Fruit fly (Drosophila melanogaster) whole organism, pupa: Measurements from ENCODE around the gene CG2100.

Source experiments
- CG15710 ChIP-seq: fragments of 200-800 bp; sonication (Bioruptor generic); optimal IDR thresholded peaks from 2 replicates; lab custom pipeline; 2018; ENCODE audit warnings: missing biosample characterization, mild to moderate bottlenecking, missing genetic modification characterization, moderate library complexity
- CG4496 ChIP-seq: fragments of 200-800 bp; sonication (Bioruptor generic); IDR thresholded peaks from 3 replicates; pipeline ENCODE4 v1.3.6; 2022; ENCODE audit warnings: missing biosample characterization, missing genetic modification characterization
- EcR ChIP-seq: fragments of 200-800 bp; sonication (Bioruptor generic); optimal IDR thresholded peaks from 3 replicates; lab custom pipeline; 2019; ENCODE audit warnings: missing biosample characterization, missing genetic modification characterization, mild to moderate bottlenecking, moderate library complexity, missing genetic modification reagents
- Pif1A ChIP-seq: fragments of 200-800 bp; sonication (Bioruptor generic); optimal IDR thresholded peaks from 3 replicates; lab custom pipeline; 2016; ENCODE audit warnings: missing biosample characterization, missing genetic modification characterization
- Pif1B ChIP-seq: fragments of 200-800 bp; sonication (Bioruptor generic); optimal IDR thresholded peaks from 3 replicates; lab custom pipeline; 2016; ENCODE audit warnings: missing biosample characterization, missing genetic modification characterization
- fd96Ca ChIP-seq: fragments of 200-800 bp; sonication (Bioruptor generic); IDR thresholded peaks from 3 replicates; pipeline ENCODE4 v1.3.6; 2022; ENCODE audit warnings: missing biosample characterization, missing genetic modification characterization
- rn ChIP-seq: fragments of 200-800 bp; sonication (Bioruptor generic); IDR thresholded peaks from 2 replicates; pipeline ENCODE4 v1.3.6; 2022; ENCODE audit warnings: missing biosample characterization, missing genetic modification characterization

DNA sequence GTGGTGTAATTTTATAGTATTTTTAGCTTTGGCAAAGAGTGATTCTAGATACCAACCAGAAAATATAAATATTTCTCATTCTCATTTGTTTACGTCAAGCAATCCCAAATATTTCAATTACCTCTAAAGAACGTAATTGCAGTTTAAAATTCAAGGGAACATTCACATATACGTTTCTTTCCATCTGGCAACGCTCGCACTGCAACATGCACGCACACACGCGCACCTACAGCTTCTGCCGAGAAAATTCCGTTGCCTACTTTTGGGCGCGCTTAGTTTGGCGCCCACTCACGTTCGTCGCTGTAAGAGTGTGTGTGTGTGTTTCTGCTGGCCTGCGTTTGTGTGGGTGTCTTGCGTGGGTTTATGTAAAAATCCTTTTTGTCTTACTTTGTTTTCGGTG, 36.3 kb upstream of the CG2100 start:
- TF ChIP-seq CG4496 (0 out of 3 replicates have a peak, but pooled peaks have one; percentile 25), Pif1B (GFP tag; lab: Kevin White, UChicago) (no peak), rn (GFP tag; lab: Robert Waterston, UW) (no peak), fd96Ca (GFP tag; lab: Robert Waterston, UW) (no peak), CG15710 (no peak), EcR (GFP tag; lab: Kevin White, UChicago) (no peak), Pif1A (GFP tag; lab: Kevin White, UChicago) (no peak)
